Fruit fly (Drosophila melanogaster) whole organism: ENCODE measurements around the gene CG5938.

Experiments used
- CG8478 ChIP-seq: fragments of >200 bp; optimal IDR thresholded peaks from 2 replicates; lab custom pipeline; 2018; ENCODE audit warnings: inconsistent platforms
- EcR ChIP-seq, 2 experiments: fragments of >200 bp; optimal IDR thresholded peaks; 2 replicates each; lab custom pipeline; 2017; ENCODE audit warnings: missing biosample characterization in 2 of 2, missing genetic modification characterization in 2 of 2, missing genetic modification reagents in 2 of 2
- psq ChIP-seq: fragments of >200 bp; optimal IDR thresholded peaks from 2 replicates; lab custom pipeline; 2017

DNA sequence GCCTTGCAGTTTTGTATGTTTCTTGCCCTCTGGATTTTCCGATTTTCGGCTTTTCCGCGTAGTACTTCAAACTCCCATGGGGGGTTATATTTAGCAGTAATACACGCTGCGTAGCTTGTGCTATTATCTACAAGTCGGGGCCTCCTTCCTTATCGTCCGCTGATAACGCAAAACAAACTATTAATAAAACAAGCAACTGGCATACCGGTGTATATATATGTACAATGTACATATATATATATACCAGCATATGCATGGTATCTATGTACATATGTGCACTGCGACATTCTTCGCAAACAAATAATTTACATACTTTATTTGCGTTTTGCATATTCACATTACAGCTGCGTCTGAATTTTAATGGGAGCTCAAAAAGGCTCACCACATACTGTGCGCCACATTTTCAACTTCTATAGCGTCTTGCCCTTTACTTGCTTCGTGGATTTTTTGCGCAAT is 20.6 kb upstream of the CG5938 start:
- TF ChIP-seq EcR (GFP tag; optimal IDR thresholded peaks at IDR 0.05; lab: Kevin White, UChicago): no peak
- no peak for TF ChIP-seq CG8478 (lab: Kevin White, UChicago)
- no peak for TF ChIP-seq psq
